Fruit fly (Drosophila melanogaster) whole organism, embryonic: ENCODE measurements around the gene Bace.

Experiments used
- Asciz ChIP-seq: fragments of 200-800 bp; sonication (Bioruptor generic); optimal IDR thresholded peaks from 2 replicates; lab custom pipeline; 2017; ENCODE audit warnings: missing biosample characterization, mild to moderate bottlenecking, missing genetic modification characterization, missing genetic modification reagents
- Atf6 ChIP-seq: fragments of 200-800 bp; sonication (Bioruptor generic); IDR thresholded peaks from 2 replicates; pipeline ENCODE4 v1.3.6; 2022; ENCODE audit warnings: missing biosample characterization, missing genetic modification characterization
- CG10321 ChIP-seq: fragments of 200-800 bp; sonication (Bioruptor generic); IDR thresholded peaks from 2 replicates; pipeline ENCODE4 v1.3.6; 2022; ENCODE audit warnings: missing biosample characterization, missing genetic modification characterization
- CG11723 ChIP-seq: fragments of 200-800 bp; sonication (Bioruptor generic); optimal IDR thresholded peaks from 2 replicates; lab custom pipeline; 2017; ENCODE audit warnings: missing biosample characterization, mild to moderate bottlenecking, missing genetic modification characterization
- CG12104 ChIP-seq: fragments of 200-800 bp; sonication (Bioruptor generic); optimal IDR thresholded peaks from 3 replicates; lab custom pipeline; 2016; ENCODE audit warnings: missing biosample characterization, missing genetic modification characterization
- CG12219 ChIP-seq: fragments of 200-800 bp; sonication (Bioruptor generic); optimal IDR thresholded peaks from 3 replicates; lab custom pipeline; 2018; ENCODE audit warnings: missing biosample characterization, mild to moderate bottlenecking, missing genetic modification characterization
- CG14860 ChIP-seq: fragments of 200-800 bp; sonication (Bioruptor generic); IDR thresholded peaks from 3 replicates; pipeline ENCODE4 v1.3.6; 2022; ENCODE audit warnings: missing biosample characterization, missing genetic modification characterization; ENCODE audit not compliant: partially characterized antibody
- CG14965 ChIP-seq: fragments of 200-800 bp; sonication (Bioruptor generic); optimal IDR thresholded peaks from 2 replicates; lab custom pipeline; 2016; ENCODE audit warnings: missing biosample characterization, missing genetic modification characterization, borderline replicate concordance
- CG1603 ChIP-seq: fragments of 200-800 bp; sonication (Bioruptor generic); optimal IDR thresholded peaks from 2 replicates; lab custom pipeline; 2019; ENCODE audit warnings: missing biosample characterization, mild to moderate bottlenecking, missing genetic modification characterization, moderate library complexity
- CG17328 ChIP-seq: fragments of 200-800 bp; sonication (Bioruptor generic); IDR thresholded peaks from 2 replicates; pipeline ENCODE4 v1.3.6; 2022; ENCODE audit warnings: missing biosample characterization, missing genetic modification characterization
- CG2202 ChIP-seq: fragments of 200-800 bp; sonication (Bioruptor generic); optimal IDR thresholded peaks from 2 replicates; lab custom pipeline; 2018; ENCODE audit warnings: missing biosample characterization, mild to moderate bottlenecking, missing genetic modification characterization
- CG32532 ChIP-seq: fragments of 200-800 bp; sonication (Bioruptor generic); IDR thresholded peaks from 2 replicates; pipeline ENCODE4 v1.3.6; 2022; ENCODE audit warnings: missing biosample characterization, missing genetic modification characterization
- CG3281 ChIP-seq: fragments of 200-800 bp; sonication (Bioruptor generic); optimal IDR thresholded peaks from 3 replicates; lab custom pipeline; 2017; ENCODE audit warnings: missing biosample characterization, mild to moderate bottlenecking, missing genetic modification characterization
- CG34224 ChIP-seq: fragments of 200-800 bp; sonication (Bioruptor generic); IDR thresholded peaks from 3 replicates; pipeline ENCODE4 v1.3.6; 2022; ENCODE audit warnings: missing biosample characterization, missing genetic modification characterization; ENCODE audit not compliant: partially characterized antibody
- CG34422 ChIP-seq: fragments of 200-800 bp; sonication (Bioruptor generic); IDR thresholded peaks from 3 replicates; pipeline ENCODE4 v1.3.6; 2022; ENCODE audit warnings: missing biosample characterization, missing genetic modification characterization
- CG4404 ChIP-seq: fragments of 200-800 bp; sonication (Bioruptor generic); IDR thresholded peaks from 2 replicates; pipeline ENCODE4 v1.3.6; 2022; ENCODE audit warnings: missing biosample characterization, missing genetic modification characterization
- Deaf1 ChIP-seq: fragments of 200-800 bp; optimal IDR thresholded peaks from 3 replicates; lab custom pipeline; 2019; ENCODE audit warnings: missing biosample characterization, mild to moderate bottlenecking, missing genetic modification characterization, moderate library complexity
- Ets97D ChIP-seq: fragments of 200-800 bp; sonication (Bioruptor generic); optimal IDR thresholded peaks from 3 replicates; lab custom pipeline; 2016; ENCODE audit warnings: missing biosample characterization, missing genetic modification characterization
- Fer1 ChIP-seq: fragments of 200-800 bp; sonication (Bioruptor generic); optimal IDR thresholded peaks from 2 replicates; lab custom pipeline; 2017; ENCODE audit warnings: missing biosample characterization, mild to moderate bottlenecking, missing genetic modification characterization
- HLHmδ ChIP-seq: fragments of 200-800 bp; sonication (Bioruptor generic); optimal IDR thresholded peaks from 2 replicates; lab custom pipeline; 2018; ENCODE audit warnings: missing biosample characterization, mild to moderate bottlenecking, missing genetic modification characterization, moderate library complexity
- Hmr ChIP-seq: fragments of 200-800 bp; sonication (Bioruptor generic); optimal IDR thresholded peaks from 3 replicates; lab custom pipeline; 2017; ENCODE audit warnings: mild to moderate bottlenecking, missing biosample characterization, missing genetic modification reagents, missing genetic modification characterization
- Hr78 ChIP-seq, 2 experiments: fragments of 200-800 bp in 1 of 2; fragments of >200 bp in 1 of 2; sonication (Bioruptor generic) in 1 of 2; optimal IDR thresholded peaks; 2 replicates each; lab custom pipeline; 2017 to 2019; ENCODE audit warnings: missing biosample characterization in 2 of 2, missing genetic modification characterization in 2 of 2, mild to moderate bottlenecking in 1 of 2, moderate library complexity in 1 of 2
- Jarid2 ChIP-seq: fragments of 200-800 bp; sonication (Bioruptor generic); optimal IDR thresholded peaks from 3 replicates; lab custom pipeline; 2017; ENCODE audit warnings: mild to moderate bottlenecking, missing biosample characterization, missing genetic modification reagents, missing genetic modification characterization
- Mad ChIP-seq: fragments of 200-800 bp; sonication (Bioruptor generic); optimal IDR thresholded peaks from 2 replicates; lab custom pipeline; 2016; ENCODE audit warnings: missing biosample characterization, missing genetic modification characterization
- Meics ChIP-seq: fragments of 200-800 bp; sonication (Bioruptor generic); optimal IDR thresholded peaks from 2 replicates; lab custom pipeline; 2017; ENCODE audit warnings: missing biosample characterization, mild to moderate bottlenecking, missing genetic modification characterization
- Mes4 ChIP-seq: fragments of 200-800 bp; sonication (Bioruptor generic); optimal IDR thresholded peaks from 2 replicates; lab custom pipeline; 2016; ENCODE audit warnings: missing biosample characterization, missing genetic modification characterization
- PHDP ChIP-seq: fragments of 200-800 bp; sonication (Bioruptor generic); optimal IDR thresholded peaks from 3 replicates; lab custom pipeline; 2018; ENCODE audit warnings: missing biosample characterization, mild to moderate bottlenecking, missing genetic modification characterization, moderate library complexity
- Rfx ChIP-seq: fragments of 200-800 bp; sonication (Bioruptor generic); IDR thresholded peaks from 2 replicates; pipeline ENCODE4 v1.3.6; 2022; ENCODE audit warnings: missing biosample characterization, missing genetic modification characterization
- Spps ChIP-seq: fragments of 200-800 bp; sonication (Bioruptor generic); optimal IDR thresholded peaks from 2 replicates; lab custom pipeline; 2018; ENCODE audit warnings: missing biosample characterization, mild to moderate bottlenecking, missing genetic modification characterization
- ato ChIP-seq: fragments of 200-800 bp; sonication (Bioruptor generic); IDR thresholded peaks from 2 replicates; pipeline ENCODE4 v1.3.6; 2022; ENCODE audit warnings: missing biosample characterization, missing genetic modification characterization; ENCODE audit not compliant: partially characterized antibody
- chm ChIP-seq: fragments of 200-800 bp; sonication (Bioruptor generic); IDR thresholded peaks from 2 replicates; pipeline ENCODE4 v1.3.6; 2022; ENCODE audit warnings: missing biosample characterization, missing genetic modification characterization
- chn ChIP-seq: fragments of 200-800 bp; sonication (Bioruptor generic); optimal IDR thresholded peaks from 2 replicates; lab custom pipeline; 2016; ENCODE audit warnings: missing biosample characterization, missing genetic modification characterization
- dati ChIP-seq: fragments of 200-800 bp; sonication (Bioruptor generic); IDR thresholded peaks from 2 replicates; pipeline ENCODE4 v1.3.6; 2022; ENCODE audit warnings: missing biosample characterization, missing genetic modification characterization
- dm ChIP-seq: fragments of 200-800 bp; sonication (Bioruptor generic); optimal IDR thresholded peaks from 3 replicates; lab custom pipeline; 2016; ENCODE audit warnings: missing biosample characterization, missing genetic modification characterization
- dmrt99B ChIP-seq: fragments of 200-800 bp; sonication (Bioruptor generic); optimal IDR thresholded peaks from 2 replicates; lab custom pipeline; 2018; ENCODE audit warnings: missing biosample characterization, mild to moderate bottlenecking, missing genetic modification characterization, moderate library complexity
- dpn ChIP-seq, 2 experiments: fragments of 200-800 bp; sonication (Bioruptor generic); optimal IDR thresholded peaks; 3 replicates each; lab custom pipeline; 2016; ENCODE audit warnings: missing biosample characterization in 2 of 2, missing genetic modification characterization in 2 of 2
- gcm ChIP-seq: fragments of 200-800 bp; sonication (Bioruptor generic); optimal IDR thresholded peaks from 2 replicates; lab custom pipeline; 2019; ENCODE audit warnings: missing biosample characterization, mild to moderate bottlenecking, missing genetic modification characterization, moderate library complexity
- grau ChIP-seq: fragments of 200-800 bp; optimal IDR thresholded peaks from 3 replicates; lab custom pipeline; 2019; ENCODE audit warnings: missing biosample characterization, mild to moderate bottlenecking, missing genetic modification characterization, moderate library complexity
- insv ChIP-seq, 2 experiments: fragments of 200-800 bp; sonication (Bioruptor generic); optimal IDR thresholded peaks; 3 replicates each; lab custom pipeline; 2016 to 2018; ENCODE audit warnings: missing biosample characterization in 2 of 2, missing genetic modification characterization in 2 of 2
- lilli ChIP-seq: fragments of 200-800 bp; sonication (Bioruptor generic); optimal IDR thresholded peaks from 3 replicates; lab custom pipeline; 2016; ENCODE audit warnings: missing biosample characterization, missing genetic modification characterization
- lmd ChIP-seq: fragments of 200-800 bp; sonication (Bioruptor generic); IDR thresholded peaks from 2 replicates; pipeline ENCODE4 v1.3.6; 2022; ENCODE audit warnings: missing biosample characterization, missing genetic modification characterization
- luna ChIP-seq: fragments of 200-800 bp; sonication (Bioruptor generic); optimal IDR thresholded peaks from 2 replicates; lab custom pipeline; 2016; ENCODE audit warnings: missing biosample characterization, missing genetic modification characterization
- odd ChIP-seq: fragments of 200-800 bp; sonication (Bioruptor generic); optimal IDR thresholded peaks from 2 replicates; lab custom pipeline; 2017; ENCODE audit warnings: missing biosample characterization, mild to moderate bottlenecking, missing genetic modification characterization
- onecut ChIP-seq: fragments of 200-800 bp; sonication (Bioruptor generic); IDR thresholded peaks from 2 replicates; pipeline ENCODE4 v1.3.6; 2022; ENCODE audit warnings: missing biosample characterization, missing genetic modification characterization
- pzg ChIP-seq: fragments of 200-800 bp; sonication (Bioruptor generic); optimal IDR thresholded peaks from 3 replicates; lab custom pipeline; 2018; ENCODE audit warnings: missing biosample characterization, mild to moderate bottlenecking, missing genetic modification characterization, moderate library complexity
- rib ChIP-seq: fragments of 200-800 bp; sonication (Bioruptor generic); IDR thresholded peaks from 2 replicates; pipeline ENCODE4 v1.3.6; 2022; ENCODE audit warnings: missing biosample characterization, missing genetic modification characterization
- row ChIP-seq: fragments of 200-800 bp; sonication (Bioruptor generic); IDR thresholded peaks from 3 replicates; pipeline ENCODE4 v1.3.6; 2022; ENCODE audit warnings: missing biosample characterization, missing genetic modification characterization
- tio ChIP-seq: fragments of 200-800 bp; sonication (Bioruptor generic); optimal IDR thresholded peaks from 2 replicates; lab custom pipeline; 2017; ENCODE audit warnings: missing biosample characterization, missing genetic modification characterization, inconsistent platforms
- vvl ChIP-seq: fragments of 200-800 bp; sonication (Bioruptor generic); IDR thresholded peaks from 2 replicates; pipeline ENCODE4 v1.3.6; 2022; ENCODE audit warnings: missing biosample characterization, missing genetic modification characterization
- yki ChIP-seq: fragments of >200 bp; optimal IDR thresholded peaks from 3 replicates; lab custom pipeline; 2018

The Bace gene

dm6 chr2L:8543102-8543501, 47.0 kb upstream of the Bace start (continued):
- TF ChIP-seq chm (GFP tag; lab: Robert Waterston, UW) (peak; percentile 86), Deaf1 (tag; lab: Kevin White, UChicago) (no peak), onecut (GFP tag; lab: Robert Waterston, UW) (peak; percentile 58), vvl (peak; percentile 72), lmd (GFP tag; lab: Robert Waterston, UW) (no peak), Meics (GFP tag; lab: Kevin White, UChicago) (peak; percentile 4), pzg (GFP tag; lab: Kevin White, UChicago) (peak; percentile 31), PHDP (tag; lab: Kevin White, UChicago) (peak; percentile 15), Fer1 (GFP tag; lab: Kevin White, UChicago) (peak; percentile 14), luna (no peak), lilli (GFP tag; lab: Kevin White, UChicago) (no peak), rib (GFP tag; lab: Robert Waterston, UW) (peak; percentile 12; the same call in 1 of the 2 replicates), CG11723 (peak; percentile 7), tio (GFP tag; lab: Kevin White, UChicago) (no peak), grau (tag; lab: Kevin White, UChicago) (peak; percentile 18), odd (GFP tag; lab: Kevin White, UChicago) (peak; percentile 10), HLHmδ (GFP tag; lab: Kevin White, UChicago) (peak; percentile 92), CG12219 (GFP tag; lab: Kevin White, UChicago) (no peak), gcm (GFP tag; lab: Kevin White, UChicago) (peak; percentile 6), CG12104 (no peak), chn (GFP tag; lab: Kevin White, UChicago) (peak; percentile 34), dati (GFP tag; lab: Robert Waterston, UW) (no peak), Mes4 (peak; percentile 20), CG2202 (tag; lab: Kevin White, UChicago) (peak; percentile 14), Atf6 (GFP tag; lab: Robert Waterston, UW) (0 out of 2 replicates have a peak, but pooled peaks have one; percentile 17), Rfx (peak; percentile 37; the same call in 1 of the 2 replicates), CG14965 (GFP tag; lab: Kevin White, UChicago) (no peak), row (GFP tag; lab: Robert Waterston, UW) (peak; percentile 34; the same call in 1 of the 3 replicates), CG34422 (GFP tag; lab: Robert Waterston, UW) (peak; percentile 10; the same call in 1 of the 3 replicates), Spps (tag; lab: Kevin White, UChicago) (no peak), Jarid2 (peak; percentile 87), CG4404 (GFP tag; lab: Robert Waterston, UW) (no peak), CG17328 (GFP tag; lab: Robert Waterston, UW) (0 out of 2 replicates have a peak, but pooled peaks have one; percentile 8), Hr78 (GFP tag; optimal IDR thresholded peaks at IDR 0.05; lab: Kevin White, UChicago) (no peak), CG10321 (GFP tag; lab: Robert Waterston, UW) (0 out of 2 replicates have a peak, but pooled peaks have one; percentile 5), Ets97D (GFP tag; lab: Kevin White, UChicago) (peak; percentile 2), dm (peak; percentile 24), CG32532 (peak; percentile 24; the same call in 1 of the 2 replicates), CG34224 (GFP tag; lab: Robert Waterston, UW) (peak; percentile 34; the same call in 2 of the 3 replicates), CG1603 (peak; percentile 55), Hmr (GFP tag; lab: Kevin White, UChicago) (peak; percentile 16), insv (GFP tag; optimal IDR thresholded peaks at IDR 0.05; lab: Kevin White, UChicago) (peak in 1 of 2 experiments; percentile 25), ato (peak; percentile 27; the same call in 1 of the 2 replicates), dmrt99B (tag; lab: Kevin White, UChicago) (no peak), yki (lab: Kevin White, UChicago) (no peak), CG14860 (no peak), dpn (GFP tag; optimal IDR thresholded peaks at IDR 0.05; lab: Kevin White, UChicago) (peak in 1 of 2 experiments; percentile 24), Mad (GFP tag; lab: Kevin White, UChicago) (peak; percentile 1), CG3281 (no peak), Asciz (GFP tag; lab: Kevin White, UChicago) (peak; percentile 31)
